Worm (Caenorhabditis elegans): ENCODE measurements around the gene W06H8.2.

- TF ChIP-seq snpc-1.3 (tag; optimal IDR thresholded peaks at IDR 0.05; ENCODE audit: insufficient read depth) (no peak), C06A6.2 (GFP tag; conservative IDR thresholded peaks at IDR 0.05) (no peak), F49E8.2 (tag; optimal IDR thresholded peaks at IDR 0.05; ENCODE audit: insufficient read depth) (no peak), efl-1 (GFP tag; optimal IDR thresholded peaks at IDR 0.05) (no peak), lin-35 (GFP tag; optimal IDR thresholded peaks at IDR 0.05) (no peak)
Measured at ce11 chrV:6230629-6231229, 24.2 kb downstream of the W06H8.2 start.
